Fruit fly (Drosophila melanogaster): Measurements from ENCODE around the gene IP3K2.

IP3K2 gene

DNA sequence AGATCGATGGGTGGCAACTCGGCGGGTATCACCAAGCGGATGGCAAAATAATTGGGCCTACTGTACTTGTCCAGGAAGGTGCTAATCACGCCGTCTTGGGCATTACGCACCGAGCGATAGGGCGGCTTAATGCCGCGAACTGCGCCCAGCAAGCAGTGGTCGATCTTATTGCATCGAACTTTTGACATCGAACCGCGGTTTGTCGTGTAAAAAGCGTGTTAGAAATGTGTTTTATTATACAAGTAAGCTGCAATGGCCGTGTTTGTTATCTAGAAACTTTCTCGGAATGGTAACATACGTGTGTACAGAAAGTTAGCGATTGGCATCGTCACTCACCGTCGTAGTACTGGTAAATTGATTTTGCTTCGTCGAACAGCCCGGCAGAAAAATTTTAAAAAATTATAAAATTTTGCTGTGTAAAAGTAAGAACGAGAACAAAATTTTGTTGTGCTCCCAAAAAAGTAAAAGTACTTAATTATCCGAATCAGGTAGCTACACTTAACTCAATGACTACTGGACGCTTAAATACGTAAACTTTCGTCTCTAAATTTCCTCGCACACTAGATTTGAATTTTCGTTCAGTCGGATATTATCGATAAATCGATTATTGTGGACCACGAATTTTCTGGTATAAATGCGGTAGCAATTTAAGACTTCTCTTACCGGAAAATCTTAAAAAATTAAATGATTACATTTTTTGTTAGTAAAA lies 45.2 kb upstream of the IP3K2 start, which contains the start of the genes mew and CG15742:
Gene mew (minus strand): TSS at position 443 of the 709 bp plus-strand sequence.
Gene CG15742 (minus strand): TSS at position 448 of the 709 bp plus-strand sequence.
- TF ChIP-seq NFAT (GFP tag; IDR thresholded peaks at IDR 0.05) (no peak), ttk (GFP tag; IDR thresholded peaks at IDR 0.05) (no peak), Hsf (GFP tag; optimal IDR thresholded peaks at IDR 0.05) (no peak), vnd (GFP tag; IDR thresholded peaks at IDR 0.05; ENCODE audit: partially characterized antibody) (no peak), CG31365 (tag; optimal IDR thresholded peaks at IDR 0.05) (peak; percentile 81), CG14441 (GFP tag; IDR thresholded peaks at IDR 0.05) (no peak), CG8765 (GFP tag; IDR thresholded peaks at IDR 0.05) (no peak), dysf (GFP tag; IDR thresholded peaks at IDR 0.05) (no peak), CG18011 (GFP tag; optimal IDR thresholded peaks at IDR 0.05) (peak; percentile 83), Usf (GFP tag; optimal IDR thresholded peaks at IDR 0.05) (no peak), BEAF-32 (GFP tag; optimal IDR thresholded peaks at IDR 0.05) (peak; percentile 24), CTCF (GFP tag; optimal IDR thresholded peaks at IDR 0.05) (no peak), E2f2 (GFP tag; IDR thresholded peaks at IDR 0.05) (peak; percentile 75), fd96Cb (tag; optimal IDR thresholded peaks at IDR 0.05) (no peak), Pdp1 (GFP tag; optimal IDR thresholded peaks at IDR 0.05) (peak in 1 of 2 experiments; percentile 14), Med (GFP tag) (peak; percentile 50), unc-4 (GFP tag; IDR thresholded peaks at IDR 0.05; ENCODE audit: partially characterized antibody) (no peak), gfzf (GFP tag; optimal IDR thresholded peaks at IDR 0.05) (peak; percentile 35), gt (GFP tag; IDR thresholded peaks at IDR 0.05) (no peak), Dref (GFP tag; IDR thresholded peaks at IDR 0.05) (peak; percentile 55), dmrt11E (tag; optimal IDR thresholded peaks at IDR 0.05) (no peak), CG2199 (GFP tag; IDR thresholded peaks at IDR 0.05) (0 out of 3 replicates have a peak, but pooled peaks have one; percentile 13), CG10147 (GFP tag; optimal IDR thresholded peaks at IDR 0.05) (no peak), CG7987 (GFP tag; optimal IDR thresholded peaks at IDR 0.05) (no peak), CG9797 (GFP tag; optimal IDR thresholded peaks at IDR 0.05) (peak; percentile 10), rib (GFP tag; IDR thresholded peaks at IDR 0.05) (no peak), MESR4 (GFP tag; optimal IDR thresholded peaks at IDR 0.05) (no peak), CG1603 (tag; optimal IDR thresholded peaks at IDR 0.05) (no peak), cwo (GFP tag; optimal IDR thresholded peaks at IDR 0.05) (peak; percentile 47), CG2678 (tag; optimal IDR thresholded peaks at IDR 0.05) (no peak), CG1832 (GFP tag; optimal IDR thresholded peaks at IDR 0.05) (no peak), CG10979 (tag; optimal IDR thresholded peaks at IDR 0.05) (no peak), Dp (GFP tag; optimal IDR thresholded peaks at IDR 0.05) (peak; percentile 69), sens-2 (GFP tag; IDR thresholded peaks at IDR 0.05) (no peak), CG7963 (GFP tag; IDR thresholded peaks at IDR 0.05; ENCODE audit: partially characterized antibody) (no peak), pzg (GFP tag; optimal IDR thresholded peaks at IDR 0.05) (peak; percentile 6), Stat92E (GFP tag; optimal IDR thresholded peaks at IDR 0.05) (peak in 1 of 3 experiments; percentile 7), Dll (GFP tag; IDR thresholded peaks at IDR 0.05; ENCODE audit: partially characterized antibody) (peak; percentile 43; the same call in 2 of the 4 replicates), CG5180 (GFP tag; optimal IDR thresholded peaks at IDR 0.05) (peak; percentile 97), Lhr (GFP tag; optimal IDR thresholded peaks at IDR 0.05) (no peak)

All from whole organism, embryonic.